Worm (Caenorhabditis elegans): ENCODE results near the gene aagr-1.

DNA sequence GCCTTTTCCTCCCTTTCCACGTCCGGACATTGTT is 32.5 kb upstream of the aagr-1 start, which contains the start of gene his-31:
- TF ChIP-seq klf-2 (GFP tag; conservative IDR thresholded peaks at IDR 0.05) (no peak), med-1 (GFP tag; optimal IDR thresholded peaks at IDR 0.05; ENCODE audit: insufficient read depth) (no peak), ztf-29 (GFP tag; IDR thresholded peaks at IDR 0.05) (no peak), ztf-23 (GFP tag; IDR thresholded peaks at IDR 0.05) (no peak)

Data from whole organism, midembryonic.